Worm (Caenorhabditis elegans) whole organism, young adult: Measurements from ENCODE around the gene mrpl-39.
"Not testable (repeated sequence)": the region's sequence is repeated elsewhere in the genome, so short reads cannot be mapped to it uniquely, and the experiment has no call there.

Source experiments
- B0019.2 ChIP-seq: fragments of 200-800 bp; sonication (Bioruptor generic); conservative IDR thresholded peaks from 2 replicates; pipeline ENCODE4 v1.3.6; 2022; ENCODE audit warnings: missing genetic modification reagents, missing genetic modification characterization, missing compliant biosample characterization
- ceh-79 ChIP-seq: sonication (generic microtip); optimal IDR thresholded peaks from 2 replicates; lab custom pipeline; 2017; ENCODE audit warnings: mild to moderate bottlenecking, missing genetic modification characterization, missing compliant biosample characterization
- ets-4 ChIP-seq: fragments of 200-800 bp; sonication (Bioruptor generic); optimal IDR thresholded peaks from 2 replicates; lab custom pipeline; 2018; ENCODE audit warnings: mild to moderate bottlenecking, missing genetic modification characterization, missing compliant biosample characterization
- lin-35 ChIP-seq, 3 experiments: fragments of 150-350 bp in 2 of 3; sonication (generic microtip) in 1 of 3; optimal IDR thresholded peaks; 2 replicates each; lab custom pipeline; 2014 to 2018; ENCODE audit warnings: missing biosample characterization in 3 of 3, missing genetic modification characterization in 3 of 3, missing genetic modification reagents in 3 of 3
- sea-2 ChIP-seq: fragments of 200-800 bp; sonication (Bioruptor generic); IDR thresholded peaks from 2 replicates; pipeline ENCODE4 v1.3.6; 2022; ENCODE audit warnings: missing genetic modification characterization, missing compliant biosample characterization

DNA sequence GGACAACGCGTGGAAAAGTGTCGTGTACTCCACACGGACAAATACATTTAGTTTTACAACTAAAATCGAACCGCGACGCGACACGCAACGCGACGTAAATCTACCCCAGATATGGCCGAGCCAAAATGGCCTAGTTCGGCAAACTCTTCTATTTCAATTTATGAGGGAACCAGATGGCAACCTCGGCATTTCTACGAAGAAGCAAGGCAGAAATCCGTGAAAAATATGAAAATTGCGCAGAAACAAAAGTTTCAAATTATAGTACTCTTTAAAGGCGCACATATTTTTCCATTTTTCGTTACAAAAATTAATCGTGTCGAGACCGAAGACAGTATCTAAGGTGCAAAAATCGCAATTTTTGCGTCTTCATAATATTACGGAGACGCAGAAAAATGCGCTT, 6.6 kb upstream of the mrpl-39 start, which contains the start of gene Y46H3A.5:
- not testable (repeated sequence) for TF ChIP-seq B0019.2 (GFP tag; lab: Robert Waterston, UW); ets-4 (GFP tag; lab: Kevin White, UChicago); sea-2; lin-35 (GFP tag; optimal IDR thresholded peaks at IDR 0.05; lab: Kevin White, UChicago); ceh-79 (tag; lab: Kevin White, UChicago)
